Worm (Caenorhabditis elegans): ENCODE data around the gene lov-1.

DNA sequence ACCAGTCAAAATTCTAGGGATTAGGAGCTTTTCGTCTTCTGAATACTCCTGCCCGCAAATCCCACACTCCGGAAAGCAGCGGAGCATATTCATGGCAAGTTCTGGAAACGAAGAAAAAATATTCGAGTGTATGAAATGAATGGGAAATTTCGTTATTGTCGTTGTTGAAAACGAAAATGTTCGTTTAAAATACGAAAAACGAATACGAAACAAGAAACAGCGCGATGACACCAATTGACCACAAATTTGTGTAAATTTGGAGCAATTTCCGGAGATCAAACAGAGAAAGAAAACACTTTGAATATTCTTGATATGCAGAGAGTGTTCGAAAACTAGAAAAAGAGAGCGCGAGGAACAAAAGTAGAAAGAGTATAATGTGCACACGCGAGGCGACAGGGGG is 16.0 kb downstream of the lov-1 start, which contains the start of gene ZK945.4:
- no peak for TF ChIP-seq mml-1 (tag; optimal IDR thresholded peaks at IDR 0.05)
- TF ChIP-seq tbx-2 (tag; optimal IDR thresholded peaks at IDR 0.05) = no peak
